Worm (Caenorhabditis elegans) whole organism, young adult: ENCODE measurements around the gene fbxa-51.
A peak's percentile ranks its signal among the peaks of the same experiment; 100 is the strongest.

Source experiments
- B0019.2 ChIP-seq: fragments of 200-800 bp; sonication (Bioruptor generic); conservative IDR thresholded peaks from 2 replicates; pipeline ENCODE4 v1.3.6; 2022; ENCODE audit warnings: missing genetic modification reagents, missing genetic modification characterization, missing compliant biosample characterization
- B0261.1 ChIP-seq: sonication (generic microtip); optimal IDR thresholded peaks from 2 replicates; lab custom pipeline; 2016; ENCODE audit warnings: mild to moderate bottlenecking, missing genetic modification characterization, moderate library complexity, missing compliant biosample characterization
- D2030.7 ChIP-seq: fragments of 200-800 bp; sonication (Bioruptor generic); IDR thresholded peaks from 2 replicates; pipeline ENCODE4 v1.3.6; 2022; ENCODE audit warnings: missing genetic modification reagents, missing genetic modification characterization, missing compliant biosample characterization
- F22D6.2 ChIP-seq: sonication (generic microtip); optimal IDR thresholded peaks from 2 replicates; lab custom pipeline; 2016; ENCODE audit warnings: mild to moderate bottlenecking, missing genetic modification characterization, missing compliant biosample characterization
- F33H1.4 ChIP-seq: fragments of 200-800 bp; sonication (Bioruptor generic); IDR thresholded peaks from 2 replicates; pipeline ENCODE4 v1.3.6; 2022; ENCODE audit warnings: missing genetic modification reagents, missing genetic modification characterization, missing compliant biosample characterization
- K11D2.4 ChIP-seq: fragments of 200-800 bp; sonication (Bioruptor generic); IDR thresholded peaks from 2 replicates; pipeline ENCODE4 v1.3.6; 2022; ENCODE audit warnings: missing genetic modification reagents, missing genetic modification characterization, missing compliant biosample characterization
- Y56A3A.18 ChIP-seq: fragments of 200-800 bp; sonication (Bioruptor generic); IDR thresholded peaks from 2 replicates; pipeline ENCODE4 v1.3.6; 2022; ENCODE audit warnings: missing genetic modification reagents, missing genetic modification characterization, missing compliant biosample characterization
- Y95B8A.8 ChIP-seq: fragments of 200-800 bp; sonication (Bioruptor generic); IDR thresholded peaks from 2 replicates; pipeline ENCODE4 v1.3.6; 2022; ENCODE audit warnings: missing genetic modification reagents, missing genetic modification characterization, missing compliant biosample characterization
- attf-6 ChIP-seq: fragments of 200-800 bp; sonication (Bioruptor generic); IDR thresholded peaks from 2 replicates; pipeline ENCODE4 v1.3.6; 2022; ENCODE audit warnings: missing genetic modification reagents, missing genetic modification characterization, missing compliant biosample characterization
- bed-1 ChIP-seq: fragments of 200-800 bp; sonication (Bioruptor generic); IDR thresholded peaks from 2 replicates; pipeline ENCODE4 v1.3.6; 2022; ENCODE audit warnings: missing genetic modification reagents, missing genetic modification characterization, missing compliant biosample characterization
- bed-2 ChIP-seq: fragments of 200-800 bp; sonication (Bioruptor generic); IDR thresholded peaks from 2 replicates; pipeline ENCODE4 v1.3.6; 2022; ENCODE audit warnings: missing genetic modification reagents, missing genetic modification characterization, missing compliant biosample characterization
- cebp-1 ChIP-seq, 2 experiments: fragments of 200-800 bp in 1 of 2; sonication (Bioruptor generic) in 1 of 2; sonication (generic microtip) in 1 of 2; IDR thresholded peaks in 1 of 2; optimal IDR thresholded peaks in 1 of 2; 2 replicates each; pipeline versions ENCODE4 v1.3.6 to Lab custom; 2017 to 2022; ENCODE audit warnings: missing compliant biosample characterization in 2 of 2, missing genetic modification characterization in 2 of 2, mild to moderate bottlenecking in 1 of 2, missing genetic modification reagents in 1 of 2, moderate library complexity in 1 of 2
- ceh-58 ChIP-seq: fragments of 200-800 bp; sonication (Bioruptor generic); IDR thresholded peaks from 2 replicates; pipeline ENCODE4 v1.3.6; 2022; ENCODE audit warnings: missing genetic modification characterization, missing compliant biosample characterization
- ceh-79 ChIP-seq: sonication (generic microtip); optimal IDR thresholded peaks from 2 replicates; lab custom pipeline; 2017; ENCODE audit warnings: mild to moderate bottlenecking, missing genetic modification characterization, missing compliant biosample characterization
- chd-7 ChIP-seq: sonication (generic microtip); optimal IDR thresholded peaks from 2 replicates; lab custom pipeline; 2016; ENCODE audit warnings: mild to moderate bottlenecking, missing genetic modification characterization, moderate library complexity, missing compliant biosample characterization
- die-1 ChIP-seq: sonication (generic microtip); optimal IDR thresholded peaks from 2 replicates; lab custom pipeline; 2016; ENCODE audit warnings: missing genotype, mild to moderate bottlenecking, missing genetic modification characterization, missing compliant biosample characterization
- dox-1 ChIP-seq: fragments of 200-800 bp; sonication (Bioruptor generic); IDR thresholded peaks from 2 replicates; pipeline ENCODE4 v1.3.6; 2022; ENCODE audit warnings: missing genetic modification reagents, missing genetic modification characterization, missing compliant biosample characterization
- egl-44 ChIP-seq: fragments of 200-800 bp; sonication (Bioruptor generic); IDR thresholded peaks from 2 replicates; pipeline ENCODE4 v1.3.6; 2022; ENCODE audit warnings: missing genetic modification reagents, missing genetic modification characterization, missing compliant biosample characterization
- ets-4 ChIP-seq: fragments of 200-800 bp; sonication (Bioruptor generic); optimal IDR thresholded peaks from 2 replicates; lab custom pipeline; 2018; ENCODE audit warnings: mild to moderate bottlenecking, missing genetic modification characterization, missing compliant biosample characterization
- hmg-1.2 ChIP-seq: fragments of 200-800 bp; sonication (Bioruptor generic); IDR thresholded peaks from 2 replicates; pipeline ENCODE4 v1.3.6; 2022; ENCODE audit warnings: missing genetic modification reagents, missing genetic modification characterization, missing compliant biosample characterization
- lin-54 ChIP-seq: fragments of 200-800 bp; sonication (Bioruptor generic); optimal IDR thresholded peaks from 2 replicates; lab custom pipeline; 2018; ENCODE audit warnings: mild to moderate bottlenecking, missing genetic modification characterization, missing compliant biosample characterization
- lir-1 ChIP-seq: fragments of 200-800 bp; sonication (Bioruptor generic); conservative IDR thresholded peaks from 2 replicates; pipeline ENCODE4 v1.3.6; 2022; ENCODE audit warnings: missing genetic modification reagents, missing genetic modification characterization, missing compliant biosample characterization
- madf-3 ChIP-seq: fragments of 200-800 bp; sonication (Bioruptor generic); IDR thresholded peaks from 2 replicates; pipeline ENCODE4 v1.3.6; 2022; ENCODE audit warnings: missing genetic modification reagents, missing genetic modification characterization, missing compliant biosample characterization
- mel-28 ChIP-seq: sonication (generic microtip); optimal IDR thresholded peaks from 2 replicates; lab custom pipeline; 2016; ENCODE audit warnings: borderline replicate concordance, mild to moderate bottlenecking, missing genetic modification characterization, missing compliant biosample characterization
- mxl-1 ChIP-seq: sonication (generic microtip); optimal IDR thresholded peaks from 2 replicates; lab custom pipeline; 2016; ENCODE audit warnings: missing genetic modification characterization, missing compliant biosample characterization
- nfya-1 ChIP-seq: sonication (generic microtip); optimal IDR thresholded peaks from 2 replicates; lab custom pipeline; 2017; ENCODE audit warnings: antibody characterized with exemption, missing compliant biosample characterization, missing genetic modification characterization, borderline replicate concordance; ENCODE audit not compliant: insufficient read depth
- nfya-2 ChIP-seq: fragments of 200-800 bp; sonication (Bioruptor generic); IDR thresholded peaks from 2 replicates; pipeline ENCODE4 v1.3.6; 2022; ENCODE audit warnings: missing genetic modification reagents, missing genetic modification characterization, missing compliant biosample characterization
- nfyb-1 ChIP-seq: fragments of 200-800 bp; sonication (Bioruptor generic); IDR thresholded peaks from 2 replicates; pipeline ENCODE4 v1.3.6; 2022; ENCODE audit warnings: missing genetic modification reagents, missing genetic modification characterization, missing compliant biosample characterization
- nhr-120 ChIP-seq: fragments of 200-800 bp; sonication (Bioruptor generic); IDR thresholded peaks from 2 replicates; pipeline ENCODE4 v1.3.6; 2022; ENCODE audit warnings: missing genetic modification characterization, missing compliant biosample characterization
- nhr-80 ChIP-seq: sonication (generic microtip); optimal IDR thresholded peaks from 2 replicates; lab custom pipeline; 2016; ENCODE audit warnings: missing genetic modification characterization, missing compliant biosample characterization
- pbrm-1 ChIP-seq: fragments of 200-800 bp; sonication (Bioruptor generic); IDR thresholded peaks from 2 replicates; pipeline ENCODE4 v1.3.6; 2022; ENCODE audit warnings: missing genetic modification reagents, missing genetic modification characterization, missing compliant biosample characterization
- pha-4 ChIP-seq: fragments of 150-350 bp; sonication (generic microtip); optimal IDR thresholded peaks from 2 replicates; lab custom pipeline; 2014; ENCODE audit warnings: missing biosample characterization, missing genetic modification reagents, missing genetic modification characterization
- snpc-1.1 ChIP-seq: sonication (generic microtip); optimal IDR thresholded peaks from 2 replicates; lab custom pipeline; 2017; ENCODE audit warnings: missing genetic modification characterization, mild to moderate bottlenecking, missing compliant biosample characterization, antibody characterized with exemption, moderate library complexity, missing genotype, missing genetic modification reagents; ENCODE audit not compliant: insufficient read depth
- snpc-3.4 ChIP-seq: sonication (generic microtip); optimal IDR thresholded peaks from 2 replicates; lab custom pipeline; 2017; ENCODE audit warnings: missing genetic modification characterization, mild to moderate bottlenecking, missing compliant biosample characterization, antibody characterized with exemption, moderate library complexity, missing genotype, missing genetic modification reagents
- snpc-4 ChIP-seq, 5 experiments: fragments of 150-350 bp in 1 of 5; sonication (generic microtip) in 4 of 5; optimal IDR thresholded peaks; 2 replicates each; lab custom pipeline; 2014 to 2018; ENCODE audit warnings: missing genetic modification characterization in 5 of 5, missing biosample characterization in 3 of 5, antibody characterized with exemption in 2 of 5, mild to moderate bottlenecking in 2 of 5, missing compliant biosample characterization in 2 of 5, missing genotype in 2 of 5, moderate library complexity in 2 of 5, missing genetic modification reagents in 1 of 5
- sptf-2 ChIP-seq: fragments of 200-800 bp; sonication (Bioruptor generic); optimal IDR thresholded peaks from 2 replicates; lab custom pipeline; 2018; ENCODE audit warnings: mild to moderate bottlenecking, missing genetic modification characterization, missing compliant biosample characterization
- tbp1 ChIP-seq: fragments of 200-800 bp; sonication (Bioruptor generic); optimal IDR thresholded peaks from 2 replicates; lab custom pipeline; 2018; ENCODE audit warnings: mild to moderate bottlenecking, missing genetic modification characterization, missing compliant biosample characterization
- unc-62 ChIP-seq: fragments of 150-350 bp; optimal IDR thresholded peaks from 2 replicates; lab custom pipeline; 2014; ENCODE audit warnings: missing biosample characterization, missing genetic modification reagents, missing genetic modification characterization

The fbxa-51 gene

ce11 chrIII:961948-962347 is at the start of gene fbxa-51:
TSS of gene fbxa-51 (plus strand) at chrIII:962269.
- TF ChIP-seq nhr-80 (peak; percentile 66), hmg-1.2 (peak; percentile 40; the same call in 1 of the 2 replicates), mxl-1 (tag; lab: Kevin White, UChicago) (no peak), lir-1 (GFP tag; lab: Robert Waterston, UW) (no peak), mel-28 (no peak), attf-6 (no peak), chd-7 (tag; lab: Kevin White, UChicago) (no peak), F33H1.4 (GFP tag; lab: Robert Waterston, UW) (no peak), Y56A3A.18 (GFP tag; lab: Robert Waterston, UW) (no peak), dox-1 (GFP tag; lab: Robert Waterston, UW) (no peak), K11D2.4 (GFP tag; lab: Robert Waterston, UW) (no peak), madf-3 (no peak), ceh-79 (tag; lab: Kevin White, UChicago) (no peak)

- peak; percentile 31; the same call in 1 of the 2 replicates for TF ChIP-seq hmg-1.2
- TF ChIP-seq snpc-4 (GFP tag; optimal IDR thresholded peaks at IDR 0.05; lab: Kevin White, UChicago) = peak; percentile 30
- peak in 1 of 4 experiments; percentile 90 for TF ChIP-seq snpc-4 (tag; optimal IDR thresholded peaks at IDR 0.05; lab: Kevin White, UChicago)
- TF ChIP-seq pbrm-1 (GFP tag; lab: Robert Waterston, UW) = 0 out of 2 replicates have a peak, but pooled peaks have one; percentile 19
- TF ChIP-seq snpc-1.1 = peak; percentile 64
- TF ChIP-seq attf-6 = peak; percentile 65; the same call in 1 of the 2 replicates
These were observed 49.3 kb upstream of the fbxa-51 start for ce11 chrIII:912778-913177.

ce11 chrIII:916897-917296 is 45.2 kb upstream of the fbxa-51 start, which contains the start of gene idpp-13:
TSS of gene idpp-13 (minus strand) at chrIII:916997.
- no peak for TF ChIP-seq nhr-120
- no peak for TF ChIP-seq nfyb-1 (GFP tag; lab: Robert Waterston, UW)
- no peak for TF ChIP-seq cebp-1 (GFP tag; IDR thresholded peaks at IDR 0.05; lab: Robert Waterston, UW)
- no peak for TF ChIP-seq cebp-1 (tag; optimal IDR thresholded peaks at IDR 0.05; lab: Kevin White, UChicago)
- TF ChIP-seq hmg-1.2 = no peak
- TF ChIP-seq Y95B8A.8 (GFP tag; lab: Robert Waterston, UW) = no peak
- TF ChIP-seq mel-28 = no peak
- no peak for TF ChIP-seq die-1 (tag; lab: Kevin White, UChicago)
- TF ChIP-seq, all 124 proteins: peak for 0

ce11 chrIII:919322-919721 is 42.7 kb upstream of the fbxa-51 start, which contains the start of gene F23H11.7:
TSS of gene F23H11.7 (minus strand) at chrIII:919422.
- no peak for TF ChIP-seq bed-2 (GFP tag; lab: Robert Waterston, UW)
- no peak for TF ChIP-seq pha-4 (tag; lab: Kevin White, UChicago)
- TF ChIP-seq B0019.2 (GFP tag; lab: Robert Waterston, UW) = no peak
- no peak for TF ChIP-seq attf-6
- TF ChIP-seq snpc-3.4 (tag; lab: Kevin White, UChicago) = no peak
- no peak for TF ChIP-seq ceh-58 (GFP tag; lab: Robert Waterston, UW)
- TF ChIP-seq unc-62 (GFP tag; lab: Kevin White, UChicago) = no peak
- TF ChIP-seq ets-4 (GFP tag; lab: Kevin White, UChicago) = no peak
- TF ChIP-seq egl-44 (GFP tag; lab: Robert Waterston, UW) = no peak
- TF ChIP-seq bed-1 = no peak
- TF ChIP-seq nfya-2 = no peak
- no peak for TF ChIP-seq nfya-1 (tag; lab: Kevin White, UChicago)
- TF ChIP-seq snpc-4 (GFP tag; optimal IDR thresholded peaks at IDR 0.05; lab: Kevin White, UChicago) = no peak
- TF ChIP-seq snpc-4 (tag; optimal IDR thresholded peaks at IDR 0.05; lab: Kevin White, UChicago) = no peak
- no peak for TF ChIP-seq sptf-2 (GFP tag; lab: Kevin White, UChicago)
- TF ChIP-seq tbp1 (GFP tag; lab: Kevin White, UChicago) = no peak
- TF ChIP-seq D2030.7 (GFP tag; lab: Robert Waterston, UW) = no peak
- no peak for TF ChIP-seq lin-54 (GFP tag; lab: Kevin White, UChicago)
- TF ChIP-seq F22D6.2 (tag; lab: Kevin White, UChicago) = no peak
- no peak for TF ChIP-seq B0261.1
- TF ChIP-seq, all 124 proteins: peak for 0
